Worm (Caenorhabditis elegans): Measurements from ENCODE around the gene pitr-5.
A peak's percentile ranks its signal among the peaks of the same experiment; 100 is the strongest.

Gene pitr-5

ce11 chrV:7196037-7196436, 11.4 kb downstream of the pitr-5 start, which contains the start of gene attf-2:
attf-2 (minus strand) TSS chrV:7196137.
- TF ChIP-seq unc-62 (GFP tag; optimal IDR thresholded peaks at IDR 0.05) = no peak
- no peak for TF ChIP-seq mab-9 (GFP tag; IDR thresholded peaks at IDR 0.05)
- TF ChIP-seq zag-1 (tag; optimal IDR thresholded peaks at IDR 0.05) = no peak
- TF ChIP-seq pag-3 (tag; optimal IDR thresholded peaks at IDR 0.05; ENCODE audit: borderline replicate concordance, insufficient read depth) = no peak
- no peak for TF ChIP-seq ztf-4 (tag; optimal IDR thresholded peaks at IDR 0.05)
- TF ChIP-seq grh-1 (GFP tag; IDR thresholded peaks at IDR 0.05) = no peak
- TF ChIP-seq tlp-1 (tag; optimal IDR thresholded peaks at IDR 0.05) = no peak
- TF ChIP-seq hpl-2 (GFP tag; optimal IDR thresholded peaks at IDR 0.05) = no peak
- no peak for TF ChIP-seq ztf-11 (tag; optimal IDR thresholded peaks at IDR 0.05)
- TF ChIP-seq nhr-237 (tag; optimal IDR thresholded peaks at IDR 0.05) = no peak
- TF ChIP-seq nhr-47 (tag; optimal IDR thresholded peaks at IDR 0.05) = no peak
- no peak for TF ChIP-seq ceh-88 (GFP tag; IDR thresholded peaks at IDR 0.05)
- TF ChIP-seq mep-1 (tag; optimal IDR thresholded peaks at IDR 0.05) = no peak
- TF ChIP-seq sup-37 (GFP tag; optimal IDR thresholded peaks at IDR 0.05) = no peak
- no peak for TF ChIP-seq pax-3 (tag; optimal IDR thresholded peaks at IDR 0.05)
- no peak for TF ChIP-seq alr-1 (tag; optimal IDR thresholded peaks at IDR 0.05; ENCODE audit: borderline replicate concordance)

ce11 chrV:7196498-7196966, 11.9 kb downstream of the pitr-5 start, which contains the start of gene F09G2.2:
F09G2.2 (plus strand) TSS chrV:7196916.
- peak; percentile 63 for TF ChIP-seq ama-1 (optimal IDR thresholded peaks at IDR 0.05)
- TF ChIP-seq pag-3 (tag; optimal IDR thresholded peaks at IDR 0.05; ENCODE audit: borderline replicate concordance, insufficient read depth) = peak; percentile 44
- TF ChIP-seq dsc-1 (tag; optimal IDR thresholded peaks at IDR 0.05) = peak; percentile 82
- peak; percentile 69 for TF ChIP-seq ztf-4 (tag; optimal IDR thresholded peaks at IDR 0.05)
- peak; percentile 30 for TF ChIP-seq sup-37 (GFP tag; optimal IDR thresholded peaks at IDR 0.05)
- TF ChIP-seq lin-15B (tag; optimal IDR thresholded peaks at IDR 0.05) = peak; percentile 93
- TF ChIP-seq dpl-1 (GFP tag; optimal IDR thresholded peaks at IDR 0.05) = peak; percentile 92 to 93 (median 92)
- peak; percentile 88 for TF ChIP-seq isw-1 (GFP tag; IDR thresholded peaks at IDR 0.05)
- no peak for TF ChIP-seq pqm-1 (tag; optimal IDR thresholded peaks at IDR 0.05)
- TF ChIP-seq unc-86 (tag; optimal IDR thresholded peaks at IDR 0.05) = peak; percentile 83
- TF ChIP-seq skn-1 (tag; optimal IDR thresholded peaks at IDR 0.05) = peak; percentile 92
- TF ChIP-seq nhr-20 (tag; optimal IDR thresholded peaks at IDR 0.05) = peak; percentile 94
- TF ChIP-seq unc-30 (tag; optimal IDR thresholded peaks at IDR 0.05) = no peak
- peak; percentile 92 for TF ChIP-seq nhr-90 (tag; optimal IDR thresholded peaks at IDR 0.05; ENCODE audit: poor library complexity)
- TF ChIP-seq nhr-28 (tag; optimal IDR thresholded peaks at IDR 0.05) = no peak
- peak; percentile 91 for TF ChIP-seq tbx-2 (tag; optimal IDR thresholded peaks at IDR 0.05)
- peak in 4 of 6 experiments; percentile 14 to 93 (median 68) for TF ChIP-seq elt-3 (tag; optimal IDR thresholded peaks at IDR 0.05)
- no peak for TF ChIP-seq nhr-76 (tag; optimal IDR thresholded peaks at IDR 0.05)
- TF ChIP-seq fkh-8 (tag; optimal IDR thresholded peaks at IDR 0.05) = peak; percentile 90
- TF ChIP-seq hpl-2 (GFP tag; optimal IDR thresholded peaks at IDR 0.05) = peak; percentile 52
- TF ChIP-seq nhr-71 (tag; optimal IDR thresholded peaks at IDR 0.05) = peak; percentile 95
- peak; percentile 90 to 95 for TF ChIP-seq lsy-2 (tag; optimal IDR thresholded peaks at IDR 0.05)
- no peak for TF ChIP-seq hlh-17 (GFP tag; optimal IDR thresholded peaks at IDR 0.05; ENCODE audit: borderline replicate concordance)
- no peak for TF ChIP-seq zag-1 (tag; optimal IDR thresholded peaks at IDR 0.05)
- peak in 1 of 2 experiments; percentile 90 for TF ChIP-seq mdl-1 (tag; optimal IDR thresholded peaks at IDR 0.05)
- peak; percentile 96 to 97 for TF ChIP-seq lin-35 (GFP tag; optimal IDR thresholded peaks at IDR 0.05)
- peak; percentile 92 to 94 (median 93) for TF ChIP-seq ceh-82 (tag; optimal IDR thresholded peaks at IDR 0.05)
- peak; percentile 74 for TF ChIP-seq ceh-88 (GFP tag; IDR thresholded peaks at IDR 0.05)
- TF ChIP-seq nhr-47 (tag; optimal IDR thresholded peaks at IDR 0.05) = peak; percentile 91
- TF ChIP-seq ets-5 (GFP tag; IDR thresholded peaks at IDR 0.05) = no peak
- peak; percentile 62 for TF ChIP-seq snpc-4 (tag; optimal IDR thresholded peaks at IDR 0.05)
- no peak for TF ChIP-seq nhr-84 (tag; optimal IDR thresholded peaks at IDR 0.05)
- TF ChIP-seq blmp-1 (tag; optimal IDR thresholded peaks at IDR 0.05) = peak; percentile 77
- peak; percentile 93 for TF ChIP-seq swsn-7 (tag; optimal IDR thresholded peaks at IDR 0.05)
- TF ChIP-seq irx-1 (tag; optimal IDR thresholded peaks at IDR 0.05) = peak; percentile 82
- no peak for TF ChIP-seq alr-1 (tag; optimal IDR thresholded peaks at IDR 0.05; ENCODE audit: borderline replicate concordance)
- TF ChIP-seq vab-15 (tag; optimal IDR thresholded peaks at IDR 0.05) = peak; percentile 34
- TF ChIP-seq efl-3 (GFP tag; optimal IDR thresholded peaks at IDR 0.05) = no peak
- TF ChIP-seq mef-2 (tag; optimal IDR thresholded peaks at IDR 0.05) = peak; percentile 62
- peak; percentile 10 for TF ChIP-seq nhr-11 (tag; optimal IDR thresholded peaks at IDR 0.05)
- TF ChIP-seq rnt-1 (tag; optimal IDR thresholded peaks at IDR 0.05) = peak; percentile 92
- peak; percentile 95 for TF ChIP-seq mep-1 (tag; optimal IDR thresholded peaks at IDR 0.05)
- TF ChIP-seq ztf-11 (tag; optimal IDR thresholded peaks at IDR 0.05) = peak in 1 of 2 experiments; percentile 75

All from whole organism, L1 larva.